Worm (Caenorhabditis elegans): ENCODE data around the gene prdx-3.

ce11 chrIII:4456579-4456978 lies 49.3 kb downstream of the prdx-3 start:
- TF ChIP-seq nhr-11 (tag; optimal IDR thresholded peaks at IDR 0.05), result no peak
- TF ChIP-seq elt-3 (tag; optimal IDR thresholded peaks at IDR 0.05), result no peak
- TF ChIP-seq ZK546.5 (tag; optimal IDR thresholded peaks at IDR 0.05), result no peak
- no peak for TF ChIP-seq peb-1 (tag; optimal IDR thresholded peaks at IDR 0.05)
- no peak for TF ChIP-seq mdl-1 (tag; optimal IDR thresholded peaks at IDR 0.05)
- no peak for TF ChIP-seq unc-39 (tag; optimal IDR thresholded peaks at IDR 0.05)

Measured in whole organism, L2 larva.